Fruit fly (Drosophila melanogaster) whole organism, prepupa: ENCODE measurements around the gene CG9500.

Source experiments
- CG10631 ChIP-seq: fragments of 200-800 bp; sonication (Bioruptor generic); optimal IDR thresholded peaks from 2 replicates; lab custom pipeline; 2016; ENCODE audit warnings: missing biosample characterization, missing genetic modification characterization
- CG15336 ChIP-seq: fragments of 200-800 bp; sonication (Bioruptor generic); IDR thresholded peaks from 2 replicates; pipeline ENCODE4 v1.3.6; 2022; ENCODE audit warnings: missing biosample characterization, missing genetic modification characterization
- CG1621 ChIP-seq: fragments of 200-800 bp; sonication (Bioruptor generic); optimal IDR thresholded peaks from 3 replicates; lab custom pipeline; 2018; ENCODE audit warnings: missing biosample characterization, mild to moderate bottlenecking, missing genetic modification characterization
- CG16779 ChIP-seq: fragments of 200-800 bp; sonication (Bioruptor generic); optimal IDR thresholded peaks from 3 replicates; lab custom pipeline; 2017; ENCODE audit warnings: missing biosample characterization, mild to moderate bottlenecking, missing genetic modification characterization
- CG3032 ChIP-seq: fragments of 200-800 bp; optimal IDR thresholded peaks from 2 replicates; lab custom pipeline; 2019; ENCODE audit warnings: missing biosample characterization, mild to moderate bottlenecking, missing genetic modification characterization, moderate library complexity
- CG32006 ChIP-seq: fragments of 200-800 bp; sonication (Bioruptor generic); optimal IDR thresholded peaks from 3 replicates; lab custom pipeline; 2017; ENCODE audit warnings: missing biosample characterization, mild to moderate bottlenecking, missing genetic modification characterization
- CG34406 ChIP-seq: fragments of 200-800 bp; sonication (Bioruptor generic); optimal IDR thresholded peaks from 3 replicates; lab custom pipeline; 2016; ENCODE audit warnings: missing biosample characterization, missing genetic modification characterization
- CG3919 ChIP-seq: fragments of 200-800 bp; sonication (Bioruptor generic); optimal IDR thresholded peaks from 3 replicates; lab custom pipeline; 2016; ENCODE audit warnings: missing biosample characterization, missing genetic modification characterization
- CG4318 ChIP-seq: fragments of 200-800 bp; sonication (Bioruptor generic); optimal IDR thresholded peaks from 3 replicates; lab custom pipeline; 2017; ENCODE audit warnings: missing biosample characterization, mild to moderate bottlenecking, missing genetic modification characterization
- CG6163 ChIP-seq: fragments of 200-800 bp; sonication (Bioruptor generic); IDR thresholded peaks from 3 replicates; pipeline ENCODE4 v1.3.6; 2022; ENCODE audit warnings: missing biosample characterization, missing genetic modification characterization
- CG6792 ChIP-seq: fragments of 200-800 bp; sonication (Bioruptor generic); optimal IDR thresholded peaks from 3 replicates; lab custom pipeline; 2016; ENCODE audit warnings: missing biosample characterization, missing genetic modification characterization
- CG6854 ChIP-seq: fragments of 200-800 bp; sonication (Bioruptor generic); optimal IDR thresholded peaks from 2 replicates; lab custom pipeline; 2017; ENCODE audit warnings: missing biosample characterization, mild to moderate bottlenecking, missing genetic modification characterization
- CG7368 ChIP-seq: fragments of 200-800 bp; sonication (Bioruptor generic); optimal IDR thresholded peaks from 3 replicates; lab custom pipeline; 2016; ENCODE audit warnings: missing biosample characterization, missing genetic modification characterization
- CG8119 ChIP-seq: fragments of 200-800 bp; sonication (Bioruptor generic); IDR thresholded peaks from 3 replicates; pipeline ENCODE4 v1.3.6; 2022; ENCODE audit warnings: missing biosample characterization, missing genetic modification characterization
- CG8319 ChIP-seq: fragments of 200-800 bp; sonication (Bioruptor generic); optimal IDR thresholded peaks from 3 replicates; lab custom pipeline; 2016; ENCODE audit warnings: missing biosample characterization, missing genetic modification characterization
- CG9139 ChIP-seq: fragments of 200-800 bp; sonication (Bioruptor generic); optimal IDR thresholded peaks from 3 replicates; lab custom pipeline; 2017; ENCODE audit warnings: missing biosample characterization, mild to moderate bottlenecking, missing genetic modification characterization
- Eip75B ChIP-seq: fragments of 200-800 bp; sonication (Bioruptor generic); optimal IDR thresholded peaks from 3 replicates; lab custom pipeline; 2016; ENCODE audit warnings: missing biosample characterization, missing genetic modification characterization
- Eip78C ChIP-seq: fragments of 200-800 bp; sonication (Bioruptor generic); peaks from one replicate; lab custom pipeline; 2016; ENCODE audit warnings: missing biosample characterization, missing genetic modification characterization
- Eip93F ChIP-seq: fragments of 200-800 bp; sonication (Bioruptor generic); optimal IDR thresholded peaks from 2 replicates; lab custom pipeline; 2016; ENCODE audit warnings: missing biosample characterization, mild to moderate bottlenecking, missing genetic modification characterization
- Ets96B ChIP-seq: fragments of 200-800 bp; optimal IDR thresholded peaks from 2 replicates; lab custom pipeline; 2019; ENCODE audit warnings: missing biosample characterization, mild to moderate bottlenecking, missing genetic modification characterization, moderate library complexity
- Gug ChIP-seq: fragments of 200-800 bp; sonication (Bioruptor generic); IDR thresholded peaks from 2 replicates; pipeline ENCODE4 v1.3.6; 2022; ENCODE audit warnings: missing biosample characterization, missing genetic modification characterization
- Hr38 ChIP-seq: sonication (Bioruptor generic); optimal IDR thresholded peaks from 2 replicates; lab custom pipeline; 2016; ENCODE audit warnings: missing biosample characterization, missing genetic modification characterization
- Hr39 ChIP-seq: fragments of 200-800 bp; sonication (Bioruptor generic); optimal IDR thresholded peaks from 2 replicates; lab custom pipeline; 2016; ENCODE audit warnings: missing biosample characterization, missing genetic modification characterization
- Hr4 ChIP-seq: fragments of 200-800 bp; sonication (Bioruptor generic); optimal IDR thresholded peaks from 3 replicates; lab custom pipeline; 2016; ENCODE audit warnings: missing biosample characterization, missing genetic modification characterization
- Lpt ChIP-seq: fragments of 200-800 bp; sonication (Bioruptor generic); optimal IDR thresholded peaks from 3 replicates; lab custom pipeline; 2016; ENCODE audit warnings: missing biosample characterization, missing genetic modification characterization
- Met ChIP-seq: fragments of 200-800 bp; sonication (Bioruptor generic); optimal IDR thresholded peaks from 3 replicates; lab custom pipeline; 2016; ENCODE audit warnings: missing biosample characterization, missing genetic modification characterization
- OdsH ChIP-seq: fragments of 200-800 bp; sonication (Bioruptor generic); optimal IDR thresholded peaks from 3 replicates; lab custom pipeline; 2016; ENCODE audit warnings: missing biosample characterization, missing genetic modification characterization
- Sox102F ChIP-seq: fragments of 200-800 bp; sonication (Bioruptor generic); optimal IDR thresholded peaks from 2 replicates; lab custom pipeline; 2016; ENCODE audit warnings: missing biosample characterization, mild to moderate bottlenecking, missing genetic modification characterization
- Sox14 ChIP-seq: fragments of 200-800 bp; sonication (Bioruptor generic); optimal IDR thresholded peaks from 3 replicates; lab custom pipeline; 2016; ENCODE audit warnings: missing biosample characterization, missing genetic modification characterization
- Sox15 ChIP-seq: fragments of 200-800 bp; sonication (Bioruptor generic); optimal IDR thresholded peaks from 3 replicates; lab custom pipeline; 2016; ENCODE audit warnings: missing biosample characterization, missing genetic modification characterization
- achi ChIP-seq: fragments of 200-800 bp; sonication (Bioruptor generic); optimal IDR thresholded peaks from 3 replicates; lab custom pipeline; 2016; ENCODE audit warnings: missing biosample characterization, missing genetic modification characterization
- acj6 ChIP-seq: fragments of 200-800 bp; sonication (Bioruptor generic); optimal IDR thresholded peaks from 3 replicates; lab custom pipeline; 2016; ENCODE audit warnings: missing biosample characterization, missing genetic modification characterization
- cyc ChIP-seq: fragments of 200-800 bp; sonication (Bioruptor generic); optimal IDR thresholded peaks from 3 replicates; lab custom pipeline; 2016; ENCODE audit warnings: missing biosample characterization, missing genetic modification characterization
- dac ChIP-seq: fragments of 200-800 bp; sonication (Bioruptor generic); optimal IDR thresholded peaks from 2 replicates; lab custom pipeline; 2017; ENCODE audit warnings: missing biosample characterization, mild to moderate bottlenecking, missing genetic modification characterization
- dsx ChIP-seq: fragments of 200-800 bp; optimal IDR thresholded peaks from 3 replicates; lab custom pipeline; 2019; ENCODE audit warnings: missing biosample characterization, mild to moderate bottlenecking, missing genetic modification characterization, moderate library complexity; ENCODE audit not compliant: poor library complexity, severe bottlenecking
- eg ChIP-seq: fragments of 200-800 bp; sonication (Bioruptor generic); IDR thresholded peaks from 3 replicates; pipeline ENCODE4 v1.3.6; 2022; ENCODE audit warnings: missing biosample characterization, missing genetic modification characterization
- esn ChIP-seq: fragments of 200-800 bp; sonication (Bioruptor generic); optimal IDR thresholded peaks from 2 replicates; lab custom pipeline; 2016; ENCODE audit warnings: missing biosample characterization, mild to moderate bottlenecking, missing genetic modification characterization, moderate library complexity
- fd59A ChIP-seq: fragments of 200-800 bp; sonication (Bioruptor generic); optimal IDR thresholded peaks from 2 replicates; lab custom pipeline; 2017; ENCODE audit warnings: missing biosample characterization, mild to moderate bottlenecking, missing genetic modification characterization, missing genetic modification reagents
- fkh ChIP-seq: fragments of 200-800 bp; sonication (Bioruptor generic); optimal IDR thresholded peaks from 3 replicates; lab custom pipeline; 2017; ENCODE audit warnings: missing biosample characterization, mild to moderate bottlenecking, missing genetic modification characterization, moderate library complexity
- pdm3 ChIP-seq: fragments of 200-800 bp; sonication (Bioruptor generic); optimal IDR thresholded peaks from 3 replicates; lab custom pipeline; 2016; ENCODE audit warnings: missing biosample characterization, missing genetic modification characterization
- salr ChIP-seq, 2 experiments: fragments of 200-800 bp; sonication (Bioruptor generic); optimal IDR thresholded peaks; 3 replicates each; lab custom pipeline; 2016 to 2018; ENCODE audit warnings: missing biosample characterization in 2 of 2, missing genetic modification characterization in 2 of 2, mild to moderate bottlenecking in 1 of 2
- ss ChIP-seq, 2 experiments: fragments of 200-800 bp; sonication (Bioruptor generic); optimal IDR thresholded peaks; 2 replicates in 1 of 2; 3 replicates in 1 of 2; lab custom pipeline; 2017 to 2018; ENCODE audit warnings: mild to moderate bottlenecking in 2 of 2, missing biosample characterization in 2 of 2, missing genetic modification characterization in 2 of 2, moderate library complexity in 1 of 2
- svp ChIP-seq: fragments of 200-800 bp; sonication (Bioruptor generic); peaks from one replicate; lab custom pipeline; 2016; ENCODE audit warnings: missing biosample characterization, missing genetic modification characterization
- topi ChIP-seq: fragments of 200-800 bp; sonication (Bioruptor generic); optimal IDR thresholded peaks from 3 replicates; lab custom pipeline; 2016; ENCODE audit warnings: missing biosample characterization, missing genetic modification characterization
- vri ChIP-seq: fragments of 200-800 bp; sonication (Bioruptor generic); optimal IDR thresholded peaks from 3 replicates; lab custom pipeline; 2016; ENCODE audit warnings: missing biosample characterization, mild to moderate bottlenecking, missing genetic modification characterization

Gene CG9500

DNA sequence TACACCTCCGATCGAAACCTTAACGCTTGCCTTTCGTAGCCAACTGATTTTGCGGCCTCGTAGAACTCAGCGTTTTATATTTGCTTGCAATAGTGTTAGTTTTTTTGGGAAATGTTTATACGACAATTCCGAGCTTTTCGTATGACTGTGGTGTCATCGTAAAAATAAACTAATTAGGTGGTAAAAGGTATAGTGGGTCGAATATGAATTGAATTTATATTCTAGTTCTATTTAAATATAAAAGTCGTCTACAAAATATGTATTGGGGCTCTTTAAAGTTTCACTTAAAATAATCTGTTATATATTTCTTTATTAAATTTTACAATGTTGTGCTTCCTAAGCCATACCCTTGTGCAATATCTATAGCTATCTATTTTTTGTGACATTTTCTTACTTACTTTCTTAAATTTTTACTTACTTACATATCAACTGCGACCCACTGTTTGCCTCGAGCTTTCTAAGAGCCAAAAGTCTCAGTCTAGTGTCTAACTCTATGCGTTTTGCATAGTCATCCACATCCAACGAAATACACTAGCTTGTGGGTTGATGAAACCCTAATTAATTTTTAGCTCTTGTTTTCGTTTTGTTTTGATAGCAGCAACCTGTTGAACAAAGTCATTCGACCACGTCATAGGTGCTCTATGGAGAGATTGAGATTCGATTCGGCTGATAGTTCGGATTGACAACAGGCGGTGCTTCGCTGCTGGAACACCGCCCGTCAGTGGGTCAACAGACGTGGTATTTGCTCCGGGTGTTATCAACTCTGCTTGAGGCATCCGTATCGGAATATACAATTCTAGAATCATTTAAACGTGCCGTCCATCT, 6.9 kb downstream of the CG9500 start, which contains the start of gene CG9498:
TSS of gene CG9498 (minus strand) at position 51 of the 825 bp plus-strand sequence.
- TF ChIP-seq fkh (GFP tag; lab: Kevin White, UChicago) (peak; percentile 32), CG16779 (no peak), eg (peak; percentile 10; the same call in 1 of the 3 replicates)
- TF ChIP-seq, all 60 proteins: peak for 2

DNA sequence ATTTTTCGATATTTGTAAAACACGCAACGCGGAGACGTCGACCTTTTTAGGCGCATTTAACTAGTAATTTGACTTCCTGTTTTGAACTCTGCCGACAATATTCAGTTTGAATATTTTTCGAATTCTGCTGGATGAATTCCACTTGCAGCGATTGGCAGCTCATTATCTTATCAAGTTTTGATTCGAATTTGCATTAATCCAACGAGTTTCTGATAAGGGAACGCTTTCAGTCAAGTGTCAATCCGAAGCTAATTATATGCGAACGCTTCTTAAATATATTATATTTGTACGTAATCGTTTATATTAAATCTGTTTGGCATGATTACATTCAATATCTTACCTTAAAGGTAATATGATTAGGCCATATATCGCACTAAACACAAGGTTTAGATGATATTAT, 9.8 kb downstream of the CG9500 start, which contains the start of gene CG9497:
TSS of gene CG9497 (minus strand) at position 101 of the 400 bp plus-strand sequence.
- TF ChIP-seq cyc (GFP tag; lab: Kevin White, UChicago) (no peak), Hr38 (GFP tag; lab: Kevin White, UChicago) (no peak), svp (GFP tag; lab: Kevin White, UChicago) (peak; percentile 87)
- TF ChIP-seq, all 60 proteins: peak for 1

DNA sequence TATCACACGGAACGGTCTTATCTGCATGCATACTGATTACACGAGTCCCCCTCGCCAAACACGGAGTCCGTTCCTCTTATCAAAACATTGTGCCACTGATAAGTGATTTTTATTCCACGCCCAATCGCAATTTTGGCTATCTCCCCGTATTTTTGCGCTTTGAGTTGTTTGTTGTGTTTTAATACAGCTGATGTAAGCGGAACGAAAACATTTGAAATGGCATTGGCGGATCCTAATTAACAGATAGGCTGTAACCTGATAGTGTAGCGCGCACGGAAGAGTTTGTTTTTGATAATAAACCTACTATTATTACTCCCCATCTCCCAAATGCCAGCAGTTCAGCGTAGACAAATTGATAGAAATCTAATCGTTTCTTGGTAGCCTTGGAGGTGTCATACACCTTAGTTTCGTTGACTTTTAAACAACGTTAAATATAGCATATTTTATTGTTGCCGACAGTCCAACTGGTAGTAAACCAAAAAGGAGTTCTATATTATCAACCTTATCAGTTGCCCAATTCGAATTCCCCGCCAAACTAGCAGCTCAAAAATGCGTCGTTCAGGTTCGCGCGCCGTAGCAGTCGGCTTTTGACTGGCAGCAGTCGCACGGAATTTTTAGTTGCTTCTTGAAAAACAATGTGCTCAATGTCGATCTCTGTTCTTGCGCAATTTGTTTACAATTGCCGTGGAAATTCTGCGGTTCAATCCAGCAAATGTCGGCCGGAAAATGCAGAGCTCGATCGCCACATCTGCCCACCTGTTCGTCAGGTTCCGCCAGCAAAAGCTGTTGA, 14.8 kb downstream of the CG9500 start:
- TF ChIP-seq CG15336 (GFP tag; lab: Robert Waterston, UW) (no peak), CG8119 (no peak), salr (GFP tag; optimal IDR thresholded peaks at IDR 0.05; lab: Kevin White, UChicago) (no peak), ss (GFP tag; optimal IDR thresholded peaks at IDR 0.05; lab: Kevin White, UChicago) (no peak), fd59A (GFP tag; lab: Kevin White, UChicago) (no peak), Ets96B (tag; lab: Kevin White, UChicago) (no peak), Sox102F (GFP tag; lab: Kevin White, UChicago) (no peak), Sox15 (GFP tag; lab: Kevin White, UChicago) (no peak), achi (GFP tag; lab: Kevin White, UChicago) (no peak), CG3032 (tag; lab: Kevin White, UChicago) (no peak), CG4318 (GFP tag; lab: Kevin White, UChicago) (no peak), Lpt (no peak), CG34406 (GFP tag; lab: Kevin White, UChicago) (no peak), fkh (GFP tag; lab: Kevin White, UChicago) (peak; percentile 30), Eip75B (no peak), Hr4 (no peak), OdsH (no peak), Hr39 (no peak), CG3919 (GFP tag; lab: Kevin White, UChicago) (no peak), vri (GFP tag; lab: Kevin White, UChicago) (peak; percentile 91), dsx (GFP tag; lab: Kevin White, UChicago) (no peak), Sox14 (peak; percentile 9), Gug (GFP tag; lab: Robert Waterston, UW) (no peak), CG8319 (no peak), CG6854 (GFP tag; lab: Kevin White, UChicago) (no peak), pdm3 (no peak), CG16779 (no peak), CG7368 (no peak), CG1621 (tag; lab: Kevin White, UChicago) (peak; percentile 51), CG6163 (GFP tag; lab: Robert Waterston, UW) (no peak), CG6792 (GFP tag; lab: Kevin White, UChicago) (no peak), esn (no peak), CG10631 (GFP tag; lab: Kevin White, UChicago) (no peak), Met (GFP tag; lab: Kevin White, UChicago) (no peak), CG32006 (no peak), acj6 (GFP tag; lab: Kevin White, UChicago) (no peak), CG9139 (no peak), Eip93F (peak; percentile 55), Eip78C (GFP tag; lab: Kevin White, UChicago) (no peak), topi (GFP tag; lab: Kevin White, UChicago) (no peak), dac (GFP tag; lab: Kevin White, UChicago) (no peak), svp (GFP tag; lab: Kevin White, UChicago) (peak; percentile 75)
- TF ChIP-seq, all 60 proteins: peak for 6
